Worm (Caenorhabditis elegans): ENCODE measurements around the gene rap-3.

rap-3 gene

ce11 chrIV:11142314-11143227, 34.5 kb upstream of the rap-3 start, which contains the start of gene skih-2 (continued):
- TF ChIP-seq F23B12.7 (tag; optimal IDR thresholded peaks at IDR 0.05; ENCODE audit: insufficient read depth) (no peak), lin-35 (GFP tag; optimal IDR thresholded peaks at IDR 0.05) (peak in 1 of 3 experiments; percentile 81), ztf-3 (GFP tag; optimal IDR thresholded peaks at IDR 0.05) (no peak), chd-7 (tag; optimal IDR thresholded peaks at IDR 0.05) (no peak), lin-26 (GFP tag; IDR thresholded peaks at IDR 0.05) (no peak), pha-4 (tag; optimal IDR thresholded peaks at IDR 0.05) (no peak), ccch-3 (GFP tag; optimal IDR thresholded peaks at IDR 0.05) (no peak), ekl-4 (GFP tag; IDR thresholded peaks at IDR 0.05) (0 out of 2 replicates have a peak, but pooled peaks have one; percentile 15), C06A6.2 (GFP tag; conservative IDR thresholded peaks at IDR 0.05) (no peak), attf-6 (GFP tag; IDR thresholded peaks at IDR 0.05) (no peak), ceh-27 (GFP tag; optimal IDR thresholded peaks at IDR 0.05) (no peak), ztf-26 (tag; optimal IDR thresholded peaks at IDR 0.05) (no peak), somi-1 (GFP tag; optimal IDR thresholded peaks at IDR 0.05) (no peak)

ce11 chrIV:11143228-11143444, 33.9 kb upstream of the rap-3 start, which contains the start of gene F01G4.4:
F01G4.4 (plus strand) TSS chrIV:11143345.
- TF ChIP-seq lir-1 (GFP tag; conservative IDR thresholded peaks at IDR 0.05) (no peak), ztf-3 (GFP tag; optimal IDR thresholded peaks at IDR 0.05) (no peak), ets-4 (GFP tag; optimal IDR thresholded peaks at IDR 0.05) (no peak), B0019.2 (GFP tag; conservative IDR thresholded peaks at IDR 0.05) (no peak), snpc-1.1 (tag; optimal IDR thresholded peaks at IDR 0.05; ENCODE audit: insufficient read depth) (no peak), B0336.3 (GFP tag; IDR thresholded peaks at IDR 0.05) (no peak), F49E8.2 (tag; optimal IDR thresholded peaks at IDR 0.05; ENCODE audit: insufficient read depth) (no peak), F33H1.4 (GFP tag; IDR thresholded peaks at IDR 0.05) (no peak), nhr-80 (tag; optimal IDR thresholded peaks at IDR 0.05) (no peak), nhr-120 (GFP tag; IDR thresholded peaks at IDR 0.05) (no peak), dpff-1 (tag; optimal IDR thresholded peaks at IDR 0.05) (no peak), nfyb-1 (GFP tag; IDR thresholded peaks at IDR 0.05) (no peak), mes-4 (tag; optimal IDR thresholded peaks at IDR 0.05) (no peak), ztf-18 (tag; optimal IDR thresholded peaks at IDR 0.05) (no peak), snpc-3.4 (tag; optimal IDR thresholded peaks at IDR 0.05) (no peak), efl-1 (GFP tag; optimal IDR thresholded peaks at IDR 0.05) (no peak), bed-2 (GFP tag; IDR thresholded peaks at IDR 0.05) (no peak), F22D6.2 (tag; optimal IDR thresholded peaks at IDR 0.05) (no peak)

DNA sequence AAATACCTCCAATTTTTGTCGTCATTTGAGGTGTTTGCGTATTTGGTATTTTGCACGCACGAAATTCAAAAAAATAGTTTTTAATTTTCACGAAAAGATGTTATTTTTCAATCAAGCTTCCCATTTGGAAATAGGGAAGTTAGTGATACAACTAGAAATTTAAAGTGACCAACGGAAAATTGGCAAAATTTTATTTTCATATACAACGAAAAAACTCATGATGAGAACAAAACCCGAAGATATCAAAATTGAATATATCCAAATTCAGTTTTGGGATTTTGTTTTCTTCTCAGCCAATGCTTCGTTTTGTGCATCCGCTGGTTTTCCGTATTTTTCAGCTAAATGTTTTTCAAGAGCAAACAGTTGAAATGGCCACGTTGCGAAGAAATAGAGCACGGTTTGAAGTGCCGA, 31.1 kb upstream of the rap-3 start:
- TF ChIP-seq snpc-3.4 (tag; optimal IDR thresholded peaks at IDR 0.05) (peak; percentile 53), pha-4 (tag; optimal IDR thresholded peaks at IDR 0.05) (no peak), ztf-22 (GFP tag; optimal IDR thresholded peaks at IDR 0.05) (no peak), athp-1 (tag; optimal IDR thresholded peaks at IDR 0.05) (peak; percentile 61), Y56A3A.18 (GFP tag; IDR thresholded peaks at IDR 0.05) (0 out of 2 replicates have a peak, but pooled peaks have one; percentile 49), tlf-1 (GFP tag; optimal IDR thresholded peaks at IDR 0.05) (peak; percentile 76), F23B12.7 (tag; optimal IDR thresholded peaks at IDR 0.05; ENCODE audit: insufficient read depth) (no peak), Y95B8A.8 (GFP tag; IDR thresholded peaks at IDR 0.05) (0 out of 2 replicates have a peak, but pooled peaks have one; percentile 50), lir-1 (GFP tag; conservative IDR thresholded peaks at IDR 0.05) (no peak), die-1 (tag; optimal IDR thresholded peaks at IDR 0.05) (peak; percentile 35), ets-4 (GFP tag; optimal IDR thresholded peaks at IDR 0.05) (no peak), snpc-1.1 (tag; optimal IDR thresholded peaks at IDR 0.05; ENCODE audit: insufficient read depth) (peak; percentile 28), D2030.7 (GFP tag; IDR thresholded peaks at IDR 0.05) (peak; percentile 33; the same call in 1 of the 2 replicates), nfya-2 (GFP tag; IDR thresholded peaks at IDR 0.05) (peak; percentile 73; the same call in 1 of the 2 replicates), F37B4.10 (GFP tag; IDR thresholded peaks at IDR 0.05) (no peak), hmg-20 (GFP tag; IDR thresholded peaks at IDR 0.05) (no peak), pbrm-1 (GFP tag; IDR thresholded peaks at IDR 0.05) (peak; percentile 52; the same call in 1 of the 2 replicates), B0019.2 (GFP tag; conservative IDR thresholded peaks at IDR 0.05) (no peak), F52B5.7 (tag; optimal IDR thresholded peaks at IDR 0.05) (peak; percentile 84), C06A6.2 (GFP tag; conservative IDR thresholded peaks at IDR 0.05) (no peak), cebp-2 (GFP tag; IDR thresholded peaks at IDR 0.05) (no peak; the same call in 1 of the 2 replicates), ceh-40 (GFP tag; IDR thresholded peaks at IDR 0.05) (0 out of 2 replicates have a peak, but pooled peaks have one; percentile 14)

Data from whole organism, young adult.